Fruit fly (Drosophila melanogaster) whole organism, prepupa: ENCODE data around the gene CG13625.

ENCODE experiments used
- CG10631 ChIP-seq: fragments of 200-800 bp; sonication (Bioruptor generic); optimal IDR thresholded peaks from 2 replicates; lab custom pipeline; 2016; ENCODE audit warnings: missing biosample characterization, missing genetic modification characterization
- CG11762 ChIP-seq: fragments of 200-800 bp; sonication (Bioruptor generic); optimal IDR thresholded peaks from 3 replicates; lab custom pipeline; 2016; ENCODE audit warnings: missing biosample characterization, missing genetic modification characterization; ENCODE audit not compliant: insufficient read depth
- CG15336 ChIP-seq: fragments of 200-800 bp; sonication (Bioruptor generic); IDR thresholded peaks from 2 replicates; pipeline ENCODE4 v1.3.6; 2022; ENCODE audit warnings: missing biosample characterization, missing genetic modification characterization
- CG1621 ChIP-seq: fragments of 200-800 bp; sonication (Bioruptor generic); optimal IDR thresholded peaks from 3 replicates; lab custom pipeline; 2018; ENCODE audit warnings: missing biosample characterization, mild to moderate bottlenecking, missing genetic modification characterization
- CG16779 ChIP-seq: fragments of 200-800 bp; sonication (Bioruptor generic); optimal IDR thresholded peaks from 3 replicates; lab custom pipeline; 2017; ENCODE audit warnings: missing biosample characterization, mild to moderate bottlenecking, missing genetic modification characterization
- CG3032 ChIP-seq: fragments of 200-800 bp; optimal IDR thresholded peaks from 2 replicates; lab custom pipeline; 2019; ENCODE audit warnings: missing biosample characterization, mild to moderate bottlenecking, missing genetic modification characterization, moderate library complexity
- CG31627 ChIP-seq: fragments of 200-800 bp; sonication (Bioruptor generic); optimal IDR thresholded peaks from 3 replicates; lab custom pipeline; 2016; ENCODE audit warnings: missing biosample characterization, missing genetic modification characterization
- CG32006 ChIP-seq: fragments of 200-800 bp; sonication (Bioruptor generic); optimal IDR thresholded peaks from 3 replicates; lab custom pipeline; 2017; ENCODE audit warnings: missing biosample characterization, mild to moderate bottlenecking, missing genetic modification characterization
- CG34406 ChIP-seq: fragments of 200-800 bp; sonication (Bioruptor generic); optimal IDR thresholded peaks from 3 replicates; lab custom pipeline; 2016; ENCODE audit warnings: missing biosample characterization, missing genetic modification characterization
- CG3919 ChIP-seq: fragments of 200-800 bp; sonication (Bioruptor generic); optimal IDR thresholded peaks from 3 replicates; lab custom pipeline; 2016; ENCODE audit warnings: missing biosample characterization, missing genetic modification characterization
- CG4318 ChIP-seq: fragments of 200-800 bp; sonication (Bioruptor generic); optimal IDR thresholded peaks from 3 replicates; lab custom pipeline; 2017; ENCODE audit warnings: missing biosample characterization, mild to moderate bottlenecking, missing genetic modification characterization
- CG6792 ChIP-seq: fragments of 200-800 bp; sonication (Bioruptor generic); optimal IDR thresholded peaks from 3 replicates; lab custom pipeline; 2016; ENCODE audit warnings: missing biosample characterization, missing genetic modification characterization
- CG6854 ChIP-seq: fragments of 200-800 bp; sonication (Bioruptor generic); optimal IDR thresholded peaks from 2 replicates; lab custom pipeline; 2017; ENCODE audit warnings: missing biosample characterization, mild to moderate bottlenecking, missing genetic modification characterization
- CG7368 ChIP-seq: fragments of 200-800 bp; sonication (Bioruptor generic); optimal IDR thresholded peaks from 3 replicates; lab custom pipeline; 2016; ENCODE audit warnings: missing biosample characterization, missing genetic modification characterization
- CG8319 ChIP-seq: fragments of 200-800 bp; sonication (Bioruptor generic); optimal IDR thresholded peaks from 3 replicates; lab custom pipeline; 2016; ENCODE audit warnings: missing biosample characterization, missing genetic modification characterization
- CG8632 ChIP-seq: fragments of 200-800 bp; sonication (Bioruptor generic); optimal IDR thresholded peaks from 3 replicates; lab custom pipeline; 2016; ENCODE audit warnings: missing biosample characterization, missing genetic modification characterization
- Eip75B ChIP-seq: fragments of 200-800 bp; sonication (Bioruptor generic); optimal IDR thresholded peaks from 3 replicates; lab custom pipeline; 2016; ENCODE audit warnings: missing biosample characterization, missing genetic modification characterization
- Eip78C ChIP-seq: fragments of 200-800 bp; sonication (Bioruptor generic); peaks from one replicate; lab custom pipeline; 2016; ENCODE audit warnings: missing biosample characterization, missing genetic modification characterization
- Eip93F ChIP-seq: fragments of 200-800 bp; sonication (Bioruptor generic); optimal IDR thresholded peaks from 2 replicates; lab custom pipeline; 2016; ENCODE audit warnings: missing biosample characterization, mild to moderate bottlenecking, missing genetic modification characterization
- Ets96B ChIP-seq: fragments of 200-800 bp; optimal IDR thresholded peaks from 2 replicates; lab custom pipeline; 2019; ENCODE audit warnings: missing biosample characterization, mild to moderate bottlenecking, missing genetic modification characterization, moderate library complexity
- Gug ChIP-seq: fragments of 200-800 bp; sonication (Bioruptor generic); IDR thresholded peaks from 2 replicates; pipeline ENCODE4 v1.3.6; 2022; ENCODE audit warnings: missing biosample characterization, missing genetic modification characterization
- Hr38 ChIP-seq: sonication (Bioruptor generic); optimal IDR thresholded peaks from 2 replicates; lab custom pipeline; 2016; ENCODE audit warnings: missing biosample characterization, missing genetic modification characterization
- Hr39 ChIP-seq: fragments of 200-800 bp; sonication (Bioruptor generic); optimal IDR thresholded peaks from 2 replicates; lab custom pipeline; 2016; ENCODE audit warnings: missing biosample characterization, missing genetic modification characterization
- Hr4 ChIP-seq: fragments of 200-800 bp; sonication (Bioruptor generic); optimal IDR thresholded peaks from 3 replicates; lab custom pipeline; 2016; ENCODE audit warnings: missing biosample characterization, missing genetic modification characterization
- Met ChIP-seq: fragments of 200-800 bp; sonication (Bioruptor generic); optimal IDR thresholded peaks from 3 replicates; lab custom pipeline; 2016; ENCODE audit warnings: missing biosample characterization, missing genetic modification characterization
- OdsH ChIP-seq: fragments of 200-800 bp; sonication (Bioruptor generic); optimal IDR thresholded peaks from 3 replicates; lab custom pipeline; 2016; ENCODE audit warnings: missing biosample characterization, missing genetic modification characterization
- achi ChIP-seq: fragments of 200-800 bp; sonication (Bioruptor generic); optimal IDR thresholded peaks from 3 replicates; lab custom pipeline; 2016; ENCODE audit warnings: missing biosample characterization, missing genetic modification characterization
- cyc ChIP-seq: fragments of 200-800 bp; sonication (Bioruptor generic); optimal IDR thresholded peaks from 3 replicates; lab custom pipeline; 2016; ENCODE audit warnings: missing biosample characterization, missing genetic modification characterization
- dac ChIP-seq: fragments of 200-800 bp; sonication (Bioruptor generic); optimal IDR thresholded peaks from 2 replicates; lab custom pipeline; 2017; ENCODE audit warnings: missing biosample characterization, mild to moderate bottlenecking, missing genetic modification characterization
- dsx ChIP-seq: fragments of 200-800 bp; optimal IDR thresholded peaks from 3 replicates; lab custom pipeline; 2019; ENCODE audit warnings: missing biosample characterization, mild to moderate bottlenecking, missing genetic modification characterization, moderate library complexity; ENCODE audit not compliant: poor library complexity, severe bottlenecking
- fd59A ChIP-seq: fragments of 200-800 bp; sonication (Bioruptor generic); optimal IDR thresholded peaks from 2 replicates; lab custom pipeline; 2017; ENCODE audit warnings: missing biosample characterization, mild to moderate bottlenecking, missing genetic modification characterization, missing genetic modification reagents
- lz ChIP-seq: fragments of 200-800 bp; sonication (Bioruptor generic); optimal IDR thresholded peaks from 3 replicates; lab custom pipeline; 2016; ENCODE audit warnings: missing biosample characterization, missing genetic modification characterization
- net ChIP-seq: fragments of 200-800 bp; sonication (Bioruptor generic); optimal IDR thresholded peaks from 3 replicates; lab custom pipeline; 2016; ENCODE audit warnings: missing biosample characterization, missing genetic modification characterization
- pdm3 ChIP-seq: fragments of 200-800 bp; sonication (Bioruptor generic); optimal IDR thresholded peaks from 3 replicates; lab custom pipeline; 2016; ENCODE audit warnings: missing biosample characterization, missing genetic modification characterization
- svp ChIP-seq: fragments of 200-800 bp; sonication (Bioruptor generic); peaks from one replicate; lab custom pipeline; 2016; ENCODE audit warnings: missing biosample characterization, missing genetic modification characterization
- topi ChIP-seq: fragments of 200-800 bp; sonication (Bioruptor generic); optimal IDR thresholded peaks from 3 replicates; lab custom pipeline; 2016; ENCODE audit warnings: missing biosample characterization, missing genetic modification characterization
- vri ChIP-seq: fragments of 200-800 bp; sonication (Bioruptor generic); optimal IDR thresholded peaks from 3 replicates; lab custom pipeline; 2016; ENCODE audit warnings: missing biosample characterization, mild to moderate bottlenecking, missing genetic modification characterization

CG13625 gene

DNA sequence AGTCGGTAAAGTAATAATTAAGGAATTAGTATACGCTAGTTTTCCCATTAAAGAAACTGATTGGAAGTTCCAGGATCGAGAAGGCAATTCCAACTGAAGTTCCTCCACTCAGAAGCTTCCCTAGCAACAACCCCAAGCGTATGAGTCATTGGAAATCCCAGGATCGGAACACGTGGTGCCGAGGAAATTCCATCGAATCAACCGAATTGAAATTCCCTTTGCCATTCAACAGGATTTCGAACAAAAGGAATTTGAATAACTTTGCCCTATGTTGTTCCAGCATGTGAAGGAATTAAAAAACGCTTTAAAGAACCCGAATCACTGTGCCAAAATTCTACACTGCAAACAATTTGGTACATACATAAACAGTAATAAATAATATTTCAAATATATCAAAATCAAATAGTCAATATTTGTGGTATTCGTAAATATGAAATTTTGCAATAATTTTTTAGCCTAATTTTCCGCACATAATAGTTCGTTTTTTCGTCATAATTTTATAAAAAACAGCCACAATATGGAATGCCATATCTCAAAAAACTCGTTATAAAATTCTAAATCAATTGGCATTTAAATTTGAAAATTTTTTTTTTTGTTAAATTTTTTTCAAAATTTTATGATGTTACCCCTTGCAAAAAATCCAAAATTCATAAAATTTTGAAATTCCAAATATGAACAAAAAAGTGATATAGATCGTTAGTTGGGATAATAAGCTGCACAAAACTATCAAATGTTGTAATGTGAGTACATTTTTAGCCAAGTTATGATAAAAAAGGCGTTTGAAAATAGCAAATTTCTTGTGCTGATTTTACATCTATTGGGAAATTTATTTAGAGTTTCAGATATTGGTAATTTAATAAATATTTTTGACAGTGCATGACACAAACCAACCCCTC is 4.6 kb downstream of the CG13625 start (continued):
- no peak for TF ChIP-seq dsx (GFP tag; lab: Kevin White, UChicago)
- TF ChIP-seq Met (GFP tag; lab: Kevin White, UChicago) = peak; percentile 29
- TF ChIP-seq pdm3 = no peak
- no peak for TF ChIP-seq CG4318 (GFP tag; lab: Kevin White, UChicago)
- peak; percentile 6 for TF ChIP-seq CG32006 (GFP tag; lab: Kevin White, UChicago)
- TF ChIP-seq CG31627 (GFP tag; lab: Kevin White, UChicago) = peak; percentile 20
- no peak for TF ChIP-seq Hr38 (GFP tag; lab: Kevin White, UChicago)
- TF ChIP-seq CG6854 (GFP tag; lab: Kevin White, UChicago) = no peak
- no peak for TF ChIP-seq Ets96B (tag; lab: Kevin White, UChicago)
- no peak for TF ChIP-seq cyc (GFP tag; lab: Kevin White, UChicago)
- no peak for TF ChIP-seq Eip93F (GFP tag; lab: Kevin White, UChicago)
- TF ChIP-seq Eip78C = peak; percentile 68
- no peak for TF ChIP-seq OdsH (GFP tag; lab: Kevin White, UChicago)
- no peak for TF ChIP-seq CG15336 (GFP tag; lab: Robert Waterston, UW)
- no peak for TF ChIP-seq net
- TF ChIP-seq achi (GFP tag; lab: Kevin White, UChicago) = no peak
- no peak for TF ChIP-seq Eip75B (GFP tag; lab: Kevin White, UChicago)
- no peak for TF ChIP-seq CG16779 (tag; lab: Kevin White, UChicago)
- no peak for TF ChIP-seq CG34406 (GFP tag; lab: Kevin White, UChicago)
- peak; percentile 17 for TF ChIP-seq lz (GFP tag; lab: Kevin White, UChicago)
- TF ChIP-seq CG6792 (GFP tag; lab: Kevin White, UChicago) = no peak
- peak; percentile 5 for TF ChIP-seq CG10631

- TF ChIP-seq CG10631 = no peak
- no peak for TF ChIP-seq vri (GFP tag; lab: Kevin White, UChicago)
- TF ChIP-seq CG3919 = no peak
- no peak for TF ChIP-seq CG31627 (GFP tag; lab: Kevin White, UChicago)
- no peak for TF ChIP-seq CG3032 (tag; lab: Kevin White, UChicago)
- no peak for TF ChIP-seq dac
- TF ChIP-seq CG8632 (GFP tag; lab: Kevin White, UChicago) = no peak
- no peak for TF ChIP-seq topi
- no peak for TF ChIP-seq CG6792 (GFP tag; lab: Kevin White, UChicago)
- no peak for TF ChIP-seq Eip93F (GFP tag; lab: Kevin White, UChicago)
- no peak for TF ChIP-seq CG8319 (GFP tag; lab: Kevin White, UChicago)
- no peak for TF ChIP-seq CG7368 (GFP tag; lab: Kevin White, UChicago)
- no peak for TF ChIP-seq CG1621 (tag; lab: Kevin White, UChicago)
- TF ChIP-seq Eip75B (GFP tag; lab: Kevin White, UChicago) = no peak
- no peak for TF ChIP-seq fd59A (GFP tag; lab: Kevin White, UChicago)
- TF ChIP-seq Gug (GFP tag; lab: Robert Waterston, UW) = no peak
- no peak for TF ChIP-seq CG11762 (GFP tag; lab: Kevin White, UChicago)
- TF ChIP-seq Hr4 (GFP tag; lab: Kevin White, UChicago) = no peak
- TF ChIP-seq, all 60 proteins: peak for 0
These were observed 7.6 kb downstream of the CG13625 start for dm6 chr3R:24577355-24577754.

DNA sequence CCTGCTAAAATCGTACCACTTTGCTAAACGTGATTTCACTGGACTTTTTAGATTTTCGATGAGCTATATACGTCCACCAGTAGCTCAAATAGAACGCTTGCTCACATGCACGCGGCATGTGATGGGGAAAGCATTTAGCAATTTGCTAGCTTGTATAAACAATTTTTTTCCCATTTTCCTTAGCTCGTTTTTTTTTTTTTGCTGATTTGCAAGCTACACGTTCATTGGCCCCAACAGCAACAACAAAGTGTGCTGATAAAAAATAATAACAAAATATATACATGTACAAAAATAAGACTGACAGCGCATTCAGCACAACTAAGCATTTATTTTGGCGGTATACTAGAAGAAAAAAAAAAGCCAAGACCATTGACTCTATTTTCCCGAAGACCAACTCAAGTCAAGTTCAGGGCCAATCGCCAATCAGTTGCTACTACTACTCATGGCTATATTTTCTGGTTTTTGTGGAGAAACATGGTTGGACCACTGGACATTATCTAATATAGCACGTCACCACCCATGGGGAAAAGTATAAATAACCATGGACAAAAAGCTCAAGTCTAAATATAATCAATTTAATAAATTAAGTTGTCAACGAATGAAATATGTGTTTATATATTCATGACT is 9.1 kb downstream of the CG13625 start:
- no peak for TF ChIP-seq net
- TF ChIP-seq dsx (GFP tag; lab: Kevin White, UChicago) = no peak
- peak; percentile 61 for TF ChIP-seq vri (GFP tag; lab: Kevin White, UChicago)
- TF ChIP-seq Eip93F (GFP tag; lab: Kevin White, UChicago) = peak; percentile 46
- no peak for TF ChIP-seq Hr39 (GFP tag; lab: Kevin White, UChicago)
- TF ChIP-seq svp = peak; percentile 57
